Worm (Caenorhabditis elegans): ENCODE data around the gene snx-17.

snx-17 gene

DNA sequence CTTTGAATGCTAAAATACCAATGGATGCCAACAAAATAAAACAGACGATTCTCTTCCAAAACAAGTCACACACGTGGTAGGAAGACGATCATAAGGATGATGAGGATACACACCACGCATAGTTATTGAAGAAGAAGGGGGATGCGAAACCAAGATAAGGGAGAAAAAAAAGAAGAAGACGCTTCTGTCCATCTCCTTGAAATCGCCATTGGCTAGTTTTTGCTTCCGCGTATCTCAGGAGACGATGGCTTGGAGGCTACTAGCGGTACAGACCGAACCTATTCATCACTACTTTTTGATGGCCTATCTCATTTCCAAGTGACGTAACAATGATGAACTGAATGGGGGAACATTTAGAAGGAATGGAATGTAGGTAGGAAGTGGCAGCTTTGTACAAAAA lies 42.2 kb upstream of the snx-17 start (continued):
- TF ChIP-seq hmg-1.1 (GFP tag; IDR thresholded peaks at IDR 0.05) (0 out of 2 replicates have a peak, but pooled peaks have one; percentile 28), fkh-10 (GFP tag; optimal IDR thresholded peaks at IDR 0.05) (no peak), tag-97 (GFP tag; IDR thresholded peaks at IDR 0.05) (no peak), ceh-20 (GFP tag; IDR thresholded peaks at IDR 0.05) (no peak), Y48G9A.11 (GFP tag; IDR thresholded peaks at IDR 0.05) (no peak), unc-39 (tag; optimal IDR thresholded peaks at IDR 0.05) (no peak), rbr-2 (tag; optimal IDR thresholded peaks at IDR 0.05) (no peak), lsy-2 (tag; optimal IDR thresholded peaks at IDR 0.05) (peak in 1 of 2 experiments; percentile 14), F49E8.2 (tag; optimal IDR thresholded peaks at IDR 0.05; ENCODE audit: borderline replicate concordance) (no peak), pqm-1 (tag; optimal IDR thresholded peaks at IDR 0.05) (no peak), lir-3 (tag; optimal IDR thresholded peaks at IDR 0.05) (no peak), lin-38 (GFP tag; IDR thresholded peaks at IDR 0.05) (no peak), R02D3.7 (tag; optimal IDR thresholded peaks at IDR 0.05) (no peak), ceh-82 (tag; optimal IDR thresholded peaks at IDR 0.05) (no peak), snpc-4 (tag; optimal IDR thresholded peaks at IDR 0.05) (no peak), mes-2 (tag; optimal IDR thresholded peaks at IDR 0.05; ENCODE audit: poor library complexity, severe bottlenecking) (peak; percentile 3), ama-1 (optimal IDR thresholded peaks at IDR 0.05) (no peak), egl-43 (GFP tag; IDR thresholded peaks at IDR 0.05) (no peak), Y105C5A.15 (GFP tag; IDR thresholded peaks at IDR 0.05) (no peak), F37D6.2 (tag; optimal IDR thresholded peaks at IDR 0.05) (no peak), T20F7.1 (GFP tag; optimal IDR thresholded peaks at IDR 0.05) (no peak), attf-4 (tag; optimal IDR thresholded peaks at IDR 0.05) (no peak), mdl-1 (tag; optimal IDR thresholded peaks at IDR 0.05) (peak in 1 of 2 experiments; percentile 77), nhr-48 (tag; optimal IDR thresholded peaks at IDR 0.05) (peak; percentile 10), D1046.2 (GFP tag; IDR thresholded peaks at IDR 0.05) (no peak), dpl-1 (GFP tag; optimal IDR thresholded peaks at IDR 0.05) (no peak), zag-1 (tag; optimal IDR thresholded peaks at IDR 0.05) (no peak), ceh-32 (tag; optimal IDR thresholded peaks at IDR 0.05; ENCODE audit: poor library complexity) (no peak), nhr-111 (GFP tag; optimal IDR thresholded peaks at IDR 0.05) (no peak)

DNA sequence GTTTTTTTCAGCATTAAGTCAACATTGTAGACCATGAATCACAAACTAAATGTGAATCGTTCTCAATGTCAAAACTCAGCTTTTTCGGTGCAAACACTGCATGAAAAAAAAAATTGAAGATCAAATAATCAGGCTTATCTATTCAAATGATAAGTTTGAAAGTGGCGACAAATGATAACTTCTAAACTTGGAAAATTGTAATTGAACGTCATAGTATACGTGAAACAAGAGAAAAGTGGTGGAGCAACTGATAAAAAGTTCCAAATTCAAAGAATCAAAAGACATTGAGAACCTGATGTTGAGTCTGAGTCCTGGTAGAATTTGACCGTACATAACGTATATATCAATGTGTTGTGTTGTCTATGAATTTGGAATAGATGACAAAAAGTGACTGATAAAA lies 41.1 kb upstream of the snx-17 start:
- TF ChIP-seq nhr-10 (tag; optimal IDR thresholded peaks at IDR 0.05): no peak
- TF ChIP-seq nhr-42 (GFP tag; IDR thresholded peaks at IDR 0.05): no peak
- peak; percentile 87 for TF ChIP-seq pqm-1 (tag; optimal IDR thresholded peaks at IDR 0.05)
- TF ChIP-seq madf-5 (GFP tag; IDR thresholded peaks at IDR 0.05): no peak
- TF ChIP-seq lin-1 (GFP tag; IDR thresholded peaks at IDR 0.05): peak; percentile 26; the same call in 1 of the 2 replicates
- TF ChIP-seq F26F4.8 (GFP tag; conservative IDR thresholded peaks at IDR 0.05): no peak
- no peak for TF ChIP-seq daf-16 (GFP tag; optimal IDR thresholded peaks at IDR 0.05)
- TF ChIP-seq daf-16 (tag; optimal IDR thresholded peaks at IDR 0.05): peak; percentile 46
- peak; percentile 44 for TF ChIP-seq dve-1 (tag; optimal IDR thresholded peaks at IDR 0.05; ENCODE audit: insufficient read depth)
- TF ChIP-seq unc-62 (GFP tag; optimal IDR thresholded peaks at IDR 0.05 in 1 of 2): peak in 1 of 2 experiments; percentile 40
- TF ChIP-seq unc-62 (tag; optimal IDR thresholded peaks at IDR 0.05): no peak
- TF ChIP-seq arid-1 (GFP tag; conservative IDR thresholded peaks at IDR 0.05): no peak
- no peak for TF ChIP-seq snpc-1.2 (GFP tag; IDR thresholded peaks at IDR 0.05)
- TF ChIP-seq unc-130 (GFP tag; optimal IDR thresholded peaks at IDR 0.05): no peak
- TF ChIP-seq lin-39 (tag; optimal IDR thresholded peaks at IDR 0.05): no peak
- TF ChIP-seq egl-27 (tag; optimal IDR thresholded peaks at IDR 0.05): no peak
- no peak for TF ChIP-seq Y48G9A.11 (GFP tag; IDR thresholded peaks at IDR 0.05)
- peak; percentile 11 for TF ChIP-seq nhr-48 (tag; optimal IDR thresholded peaks at IDR 0.05)
- TF ChIP-seq lin-13 (GFP tag; optimal IDR thresholded peaks at IDR 0.05): no peak
- TF ChIP-seq F10B5.3 (tag; optimal IDR thresholded peaks at IDR 0.05): no peak
- TF ChIP-seq php-3 (GFP tag; IDR thresholded peaks at IDR 0.05): no peak
- TF ChIP-seq mdt-29 (GFP tag; IDR thresholded peaks at IDR 0.05): no peak
- TF ChIP-seq zag-1 (tag; optimal IDR thresholded peaks at IDR 0.05): no peak
- no peak for TF ChIP-seq madf-9 (GFP tag; conservative IDR thresholded peaks at IDR 0.05)
- peak; percentile 11 for TF ChIP-seq hlh-11 (tag; optimal IDR thresholded peaks at IDR 0.05)
- no peak for TF ChIP-seq nhr-111 (GFP tag; optimal IDR thresholded peaks at IDR 0.05)
- peak; percentile 77 for TF ChIP-seq dmd-6 (GFP tag; IDR thresholded peaks at IDR 0.05)
